Worm (Caenorhabditis elegans): Measurements from ENCODE around the gene Y43F8B.9.

DNA sequence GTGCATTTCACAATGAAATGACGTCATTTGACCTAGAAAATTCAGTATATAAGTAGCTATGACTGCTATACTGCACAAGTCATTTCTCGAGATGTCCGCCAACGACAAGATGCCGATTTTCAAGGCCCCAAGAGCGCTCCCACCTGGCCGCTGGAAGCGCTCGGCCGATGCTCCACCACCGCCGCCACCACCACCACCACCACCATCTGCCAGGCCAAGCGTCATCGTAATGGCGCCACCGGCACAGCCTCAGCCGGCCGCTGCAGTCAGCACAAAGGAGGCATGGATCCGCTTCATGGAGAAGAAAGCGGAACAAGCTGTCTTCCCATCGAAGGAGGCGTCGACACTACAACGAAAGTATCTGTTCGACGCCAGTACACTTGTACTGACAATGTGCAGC is 7.3 kb downstream of the Y43F8B.9 start, which contains the start of gene Y43F8B.28:
- TF ChIP-seq ccch-3 (GFP tag; optimal IDR thresholded peaks at IDR 0.05) (no peak), unc-62 (GFP tag; optimal IDR thresholded peaks at IDR 0.05) (no peak), xnd-1 (tag; optimal IDR thresholded peaks at IDR 0.05) (no peak), pha-4 (tag; optimal IDR thresholded peaks at IDR 0.05) (no peak), lsl-1 (GFP tag; optimal IDR thresholded peaks at IDR 0.05) (no peak)
